Fruit fly (Drosophila melanogaster): ENCODE data around the gene CG13460.

Gene CG13460

dm6 chr3L:15089083-15089704, 27.7 kb upstream of the CG13460 start (continued):
- TF ChIP-seq CG15601 (tag; optimal IDR thresholded peaks at IDR 0.05) (peak; percentile 57), gsb-n (tag; optimal IDR thresholded peaks at IDR 0.05) (peak; percentile 3), unpg (GFP tag; optimal IDR thresholded peaks at IDR 0.05) (peak; percentile 40), bsh (GFP tag; optimal IDR thresholded peaks at IDR 0.05) (peak in 1 of 2 experiments; percentile 44), nerfin-1 (tag; optimal IDR thresholded peaks at IDR 0.05) (no peak), phol (tag; optimal IDR thresholded peaks at IDR 0.05) (peak; percentile 24), CG10267 (tag; optimal IDR thresholded peaks at IDR 0.05) (peak; percentile 27), CoRest (tag; optimal IDR thresholded peaks at IDR 0.05) (peak; percentile 24), row (GFP tag; IDR thresholded peaks at IDR 0.05) (peak; percentile 41; the same call in 2 of the 3 replicates), Sox100B (GFP tag; optimal IDR thresholded peaks at IDR 0.05) (peak; percentile 37), CG1647 (GFP tag; optimal IDR thresholded peaks at IDR 0.05) (no peak), CG10979 (tag; optimal IDR thresholded peaks at IDR 0.05) (peak; percentile 27), CG3163 (GFP tag; optimal IDR thresholded peaks at IDR 0.05) (no peak), fd3F (GFP tag; optimal IDR thresholded peaks at IDR 0.05) (no peak), CG10654 (GFP tag; optimal IDR thresholded peaks at IDR 0.05) (no peak), Fer1 (GFP tag; optimal IDR thresholded peaks at IDR 0.05) (peak; percentile 3), dpn (GFP tag; optimal IDR thresholded peaks at IDR 0.05) (no peak), gcm (GFP tag; optimal IDR thresholded peaks at IDR 0.05) (peak; percentile 7), Sox102F (GFP tag; optimal IDR thresholded peaks at IDR 0.05) (peak; percentile 46), CG11504 (tag; optimal IDR thresholded peaks at IDR 0.05) (peak; percentile 98), sd (tag; optimal IDR thresholded peaks at IDR 0.05) (peak; percentile 14), CG18262 (tag; optimal IDR thresholded peaks at IDR 0.05) (peak; percentile 57), Poxn (GFP tag; IDR thresholded peaks at IDR 0.05) (no peak), CG13424 (tag; optimal IDR thresholded peaks at IDR 0.05) (peak; percentile 56), CG31441 (GFP tag; IDR thresholded peaks at IDR 0.05) (peak; percentile 48), CG8478 (optimal IDR thresholded peaks at IDR 0.05) (no peak), CG10274 (GFP tag; optimal IDR thresholded peaks at IDR 0.05) (no peak), ara (GFP tag; IDR thresholded peaks at IDR 0.05) (no peak), so (GFP tag; IDR thresholded peaks at IDR 0.05) (no peak), Asciz (GFP tag; optimal IDR thresholded peaks at IDR 0.05) (no peak), CG2712 (tag; optimal IDR thresholded peaks at IDR 0.05) (peak; percentile 63), CG31365 (tag; optimal IDR thresholded peaks at IDR 0.05) (no peak), grau (tag; optimal IDR thresholded peaks at IDR 0.05) (peak; percentile 61)

- TF ChIP-seq vvl (GFP tag; IDR thresholded peaks at IDR 0.05) (no peak), CG10366 (GFP tag; IDR thresholded peaks at IDR 0.05) (no peak), CG12299 (tag; optimal IDR thresholded peaks at IDR 0.05) (no peak), Myb (GFP tag; optimal IDR thresholded peaks at IDR 0.05) (no peak), CG15479 (GFP tag; optimal IDR thresholded peaks at IDR 0.05) (peak; percentile 32), Trl (optimal IDR thresholded peaks at IDR 0.05) (peak in 1 of 2 experiments; percentile 37), Trl (GFP tag; optimal IDR thresholded peaks at IDR 0.05) (no peak), Atf3 (GFP tag; optimal IDR thresholded peaks at IDR 0.05) (no peak), CG33213 (GFP tag; optimal IDR thresholded peaks at IDR 0.05) (no peak), CG42726 (GFP tag; IDR thresholded peaks at IDR 0.05; ENCODE audit: partially characterized antibody) (no peak), fu2 (GFP tag; optimal IDR thresholded peaks at IDR 0.05) (no peak), CG3065 (GFP tag; optimal IDR thresholded peaks at IDR 0.05) (no peak), trh (GFP tag; optimal IDR thresholded peaks at IDR 0.05) (no peak), lilli (GFP tag; optimal IDR thresholded peaks at IDR 0.05) (no peak), CG2199 (GFP tag; IDR thresholded peaks at IDR 0.05) (peak; percentile 89; the same call in 1 of the 3 replicates), Ada2b (GFP tag; IDR thresholded peaks at IDR 0.05) (no peak), crol (GFP tag; IDR thresholded peaks at IDR 0.05) (no peak), zfh2 (GFP tag; optimal IDR thresholded peaks at IDR 0.05) (no peak), Eip74EF (GFP tag; optimal IDR thresholded peaks at IDR 0.05) (no peak), br (optimal IDR thresholded peaks at IDR 0.05) (no peak)
Measured at dm6 chr3L:15088285-15088684, 26.8 kb upstream of the CG13460 start.
